Worm (Caenorhabditis elegans) whole organism, L2 larva: ENCODE measurements around the gene spig-9.
A peak's percentile ranks its signal among the peaks of the same experiment; 100 is the strongest.

Source experiments
- C34F6.9 ChIP-seq: fragments of 150-350 bp; optimal IDR thresholded peaks from 2 replicates; lab custom pipeline; 2014; ENCODE audit warnings: missing biosample characterization, missing genetic modification characterization
- F13H6.1 ChIP-seq: sonication (generic microtip); optimal IDR thresholded peaks from 2 replicates; lab custom pipeline; 2016; ENCODE audit warnings: missing genetic modification characterization, missing compliant biosample characterization
- R02D3.7 ChIP-seq: fragments of 150-350 bp; optimal IDR thresholded peaks from 2 replicates; lab custom pipeline; 2014; ENCODE audit warnings: missing biosample characterization, missing genetic modification characterization
- Y55F3AM.14 ChIP-seq: fragments of 200-800 bp; sonication (Bioruptor generic); optimal IDR thresholded peaks from 2 replicates; lab custom pipeline; 2018; ENCODE audit warnings: mild to moderate bottlenecking, missing genetic modification characterization, missing compliant biosample characterization
- ZK546.5 ChIP-seq: sonication (generic microtip); optimal IDR thresholded peaks from 2 replicates; lab custom pipeline; 2017; ENCODE audit warnings: missing biosample characterization, missing genetic modification characterization
- aly-2 ChIP-seq: fragments of 150-350 bp; optimal IDR thresholded peaks from 2 replicates; lab custom pipeline; 2014; ENCODE audit warnings: missing biosample characterization, missing genetic modification characterization
- ama-1 ChIP-seq: fragments of 150-350 bp; optimal IDR thresholded peaks from 2 replicates; lab custom pipeline; 2018; ENCODE audit warnings: inconsistent platforms
- ceh-16 ChIP-seq: fragments of 150-350 bp; optimal IDR thresholded peaks from 2 replicates; lab custom pipeline; 2014; ENCODE audit warnings: missing biosample characterization, missing genetic modification characterization
- dmd-4 ChIP-seq: sonication (generic microtip); optimal IDR thresholded peaks from 2 replicates; lab custom pipeline; 2017; ENCODE audit warnings: missing biosample characterization, missing genetic modification characterization
- elt-1 ChIP-seq: fragments of 150-350 bp; optimal IDR thresholded peaks from 2 replicates; lab custom pipeline; 2014; ENCODE audit warnings: missing biosample characterization, missing genetic modification characterization
- elt-3 ChIP-seq: sonication (generic microtip); optimal IDR thresholded peaks from 2 replicates; lab custom pipeline; 2017; ENCODE audit warnings: missing biosample characterization, missing genetic modification characterization
- gmeb-1 ChIP-seq: fragments of 150-350 bp; optimal IDR thresholded peaks from 2 replicates; lab custom pipeline; 2014; ENCODE audit warnings: missing biosample characterization, missing genetic modification characterization
- lin-11 ChIP-seq: fragments of 150-350 bp; sonication (generic microtip); optimal IDR thresholded peaks from 2 replicates; lab custom pipeline; 2014; ENCODE audit warnings: missing biosample characterization, missing genetic modification characterization, inconsistent platforms, mixed read lengths
- lin-13 ChIP-seq: fragments of 150-350 bp; optimal IDR thresholded peaks from 2 replicates; lab custom pipeline; 2014; ENCODE audit warnings: missing biosample characterization, missing genetic modification reagents, missing genetic modification characterization
- lin-39 ChIP-seq: fragments of 150-350 bp; optimal IDR thresholded peaks from 2 replicates; lab custom pipeline; 2014; ENCODE audit warnings: missing biosample characterization, missing genetic modification reagents, missing genetic modification characterization
- lsy-2 ChIP-seq, 2 experiments: fragments of 150-350 bp in 1 of 2; sonication (generic microtip) in 1 of 2; optimal IDR thresholded peaks; 2 replicates each; lab custom pipeline; 2014 to 2017; ENCODE audit warnings: missing biosample characterization in 2 of 2, missing genetic modification characterization in 2 of 2
- mdl-1 ChIP-seq, 2 experiments: fragments of 150-350 bp in 1 of 2; sonication (generic microtip) in 1 of 2; optimal IDR thresholded peaks; 2 replicates each; lab custom pipeline; 2017; ENCODE audit warnings: missing biosample characterization in 2 of 2, missing genetic modification characterization in 2 of 2
- nhr-11 ChIP-seq: fragments of 150-350 bp; optimal IDR thresholded peaks from 2 replicates; lab custom pipeline; 2014; ENCODE audit warnings: missing biosample characterization, missing genetic modification characterization
- nhr-129 ChIP-seq: fragments of 150-350 bp; optimal IDR thresholded peaks from 2 replicates; lab custom pipeline; 2014; ENCODE audit warnings: missing biosample characterization, missing genetic modification characterization
- nhr-23 ChIP-seq: fragments of 150-350 bp; optimal IDR thresholded peaks from 2 replicates; lab custom pipeline; 2014; ENCODE audit warnings: missing biosample characterization, missing genetic modification reagents, missing genetic modification characterization
- nhr-237 ChIP-seq: fragments of 150-350 bp; optimal IDR thresholded peaks from 2 replicates; lab custom pipeline; 2014; ENCODE audit warnings: missing biosample characterization, missing genetic modification characterization
- nhr-25 ChIP-seq: fragments of 150-350 bp; sonication (generic microtip); optimal IDR thresholded peaks from 3 replicates; lab custom pipeline; 2014; ENCODE audit warnings: missing biosample characterization, missing genetic modification characterization
- nhr-6 ChIP-seq: fragments of 150-350 bp; optimal IDR thresholded peaks from 2 replicates; lab custom pipeline; 2014; ENCODE audit warnings: missing biosample characterization, missing genetic modification characterization
- nhr-77 ChIP-seq: fragments of 150-350 bp; optimal IDR thresholded peaks from 2 replicates; lab custom pipeline; 2014; ENCODE audit warnings: missing biosample characterization, missing genetic modification characterization
- peb-1 ChIP-seq: fragments of 150-350 bp; optimal IDR thresholded peaks from 2 replicates; lab custom pipeline; 2014; ENCODE audit warnings: missing biosample characterization, missing genetic modification characterization
- sem-4 ChIP-seq: fragments of 150-350 bp; optimal IDR thresholded peaks from 2 replicates; lab custom pipeline; 2014; ENCODE audit warnings: missing biosample characterization, missing genetic modification reagents, missing genetic modification characterization
- sma-9 ChIP-seq, 2 experiments: fragments of 150-350 bp in 1 of 2; sonication (generic microtip) in 1 of 2; optimal IDR thresholded peaks; 2 replicates each; lab custom pipeline; 2014 to 2016; ENCODE audit warnings: missing genetic modification characterization in 2 of 2, mild to moderate bottlenecking in 1 of 2, missing biosample characterization in 1 of 2, missing compliant biosample characterization in 1 of 2, missing genetic modification reagents in 1 of 2, moderate library complexity in 1 of 2
- snpc-4 ChIP-seq: fragments of 150-350 bp; optimal IDR thresholded peaks from 2 replicates; lab custom pipeline; 2014; ENCODE audit warnings: missing biosample characterization, missing genetic modification characterization
- unc-55 ChIP-seq: fragments of 150-350 bp; sonication (generic microtip); optimal IDR thresholded peaks from 3 replicates; lab custom pipeline; 2014; ENCODE audit warnings: missing biosample characterization, missing genetic modification reagents, missing genetic modification characterization
- ztf-11 ChIP-seq: sonication (generic microtip); optimal IDR thresholded peaks from 2 replicates; lab custom pipeline; 2017; ENCODE audit warnings: missing biosample characterization, missing genetic modification characterization
- ztf-4 ChIP-seq: fragments of 150-350 bp; optimal IDR thresholded peaks from 2 replicates; lab custom pipeline; 2014; ENCODE audit warnings: missing biosample characterization, missing genetic modification characterization

The spig-9 gene

DNA sequence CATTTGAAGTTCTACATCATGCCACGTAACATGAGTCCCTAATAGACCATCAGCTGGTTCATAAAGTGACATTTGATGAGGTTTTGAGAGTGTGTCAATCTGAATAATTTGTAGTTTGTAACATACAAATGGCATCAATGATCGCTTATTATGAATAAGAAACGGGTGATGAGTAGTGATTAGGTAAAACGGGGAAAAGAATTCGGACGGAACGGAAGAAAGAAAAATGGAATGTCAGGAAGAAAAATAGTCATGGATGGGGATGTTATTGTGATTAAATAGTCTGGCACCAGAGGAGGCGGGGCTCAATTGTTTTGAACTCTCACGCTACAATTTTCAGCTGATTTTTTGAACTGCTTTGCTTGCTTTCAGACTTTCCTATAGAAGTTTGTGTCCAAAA lies 22.5 kb upstream of the spig-9 start, which contains the start of gene H37A05.2:
TSS of gene H37A05.2 (minus strand) at position 101 of the 400 bp plus-strand sequence.
- TF ChIP-seq peb-1 (no peak), ama-1 (lab: Kevin White, UChicago) (no peak), lin-39 (tag; lab: Kevin White, UChicago) (no peak), elt-3 (no peak), mdl-1 (tag; optimal IDR thresholded peaks at IDR 0.05; lab: Kevin White, UChicago) (no peak), Y55F3AM.14 (GFP tag; lab: Kevin White, UChicago) (no peak), sem-4 (no peak), nhr-25 (tag; lab: Kevin White, UChicago) (no peak), nhr-6 (no peak)

DNA sequence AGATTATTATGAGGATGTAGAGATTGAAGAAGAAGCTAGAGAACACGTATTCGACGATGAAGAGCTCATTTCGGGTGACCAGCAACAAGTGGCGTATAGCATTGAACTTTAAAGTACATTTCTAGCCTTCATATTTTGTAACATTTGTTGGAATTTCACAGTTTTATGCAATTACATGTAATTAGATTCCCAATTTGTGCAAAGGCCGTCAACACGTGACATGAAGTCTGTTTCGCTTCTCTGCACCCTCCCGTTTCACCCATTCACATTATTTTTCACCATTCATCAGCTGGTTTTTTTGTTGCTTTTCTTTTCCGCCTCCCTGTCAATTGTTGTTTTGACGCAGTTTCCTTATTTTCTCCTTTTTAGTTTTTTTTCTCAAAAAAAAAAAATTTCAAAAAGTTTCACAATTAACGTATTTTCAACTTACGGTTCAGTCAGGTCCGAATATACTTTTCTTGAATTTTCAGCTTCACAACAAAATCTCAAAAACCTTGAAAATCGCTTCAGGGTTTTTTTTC lies 15.5 kb upstream of the spig-9 start, which contains the start of gene sde-2:
TSS of gene sde-2 (plus strand) at position 471 of the 521 bp plus-strand sequence.
- peak; percentile 72 for TF ChIP-seq C34F6.9
- no peak for TF ChIP-seq elt-3
- TF ChIP-seq snpc-4 (tag; lab: Kevin White, UChicago), result no peak
- no peak for TF ChIP-seq nhr-23
- no peak for TF ChIP-seq gmeb-1 (tag; lab: Kevin White, UChicago)
- no peak for TF ChIP-seq aly-2 (tag; lab: Kevin White, UChicago)
- TF ChIP-seq nhr-11 (tag; lab: Kevin White, UChicago), result no peak
- no peak for TF ChIP-seq lin-13 (GFP tag; lab: Kevin White, UChicago)
- no peak for TF ChIP-seq F13H6.1 (tag; lab: Kevin White, UChicago)
- peak; percentile 8 for TF ChIP-seq unc-55 (GFP tag; lab: Kevin White, UChicago)
- TF ChIP-seq nhr-129 (tag; lab: Kevin White, UChicago), result peak; percentile 52

- TF ChIP-seq F13H6.1 (tag; lab: Kevin White, UChicago) (no peak), nhr-129 (tag; lab: Kevin White, UChicago) (peak; percentile 33), R02D3.7 (tag; lab: Kevin White, UChicago) (peak; percentile 23), nhr-77 (tag; lab: Kevin White, UChicago) (no peak), elt-1 (tag; lab: Kevin White, UChicago) (no peak), lsy-2 (tag; optimal IDR thresholded peaks at IDR 0.05; lab: Kevin White, UChicago) (no peak), unc-55 (GFP tag; lab: Kevin White, UChicago) (peak; percentile 70), ztf-11 (tag; lab: Kevin White, UChicago) (no peak), C34F6.9 (peak; percentile 42), lin-11 (tag; lab: Kevin White, UChicago) (peak; percentile 10)
These were observed 13.9 kb upstream of the spig-9 start, which contains the start of the genes nduv-2 and F53F4.12 for ce11 chrV:13625517-13626097. Gene nduv-2, minus strand, starts transcription at chrV:13625567. Gene F53F4.12, plus strand, starts transcription at chrV:13626047.

DNA sequence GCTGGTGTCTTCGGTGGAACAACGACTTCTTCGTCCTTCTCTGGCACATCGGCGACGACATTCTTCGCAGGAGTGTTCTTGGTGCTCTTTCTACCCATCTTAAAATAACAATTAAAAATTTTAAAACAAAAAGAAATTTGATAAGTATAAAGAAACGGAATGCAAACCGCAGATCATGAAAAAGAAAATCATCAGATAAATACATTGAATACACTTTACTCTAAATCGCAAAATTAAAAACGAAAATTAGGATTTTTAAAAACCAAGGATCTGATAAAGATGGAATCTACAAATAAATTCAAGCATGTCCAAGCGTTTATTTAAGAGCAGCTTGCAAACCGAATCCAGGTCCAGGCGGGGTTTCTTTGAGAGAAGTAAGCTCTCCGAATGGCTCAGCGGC lies 12.7 kb upstream of the spig-9 start, which contains the start of gene F53F4.11:
TSS of gene F53F4.11 (minus strand) at position 101 of the 400 bp plus-strand sequence.
- TF ChIP-seq ztf-4 (tag; lab: Kevin White, UChicago) (no peak), dmd-4 (tag; lab: Kevin White, UChicago) (no peak), ZK546.5 (no peak), nhr-25 (tag; lab: Kevin White, UChicago) (no peak), lin-39 (tag; lab: Kevin White, UChicago) (no peak)

DNA sequence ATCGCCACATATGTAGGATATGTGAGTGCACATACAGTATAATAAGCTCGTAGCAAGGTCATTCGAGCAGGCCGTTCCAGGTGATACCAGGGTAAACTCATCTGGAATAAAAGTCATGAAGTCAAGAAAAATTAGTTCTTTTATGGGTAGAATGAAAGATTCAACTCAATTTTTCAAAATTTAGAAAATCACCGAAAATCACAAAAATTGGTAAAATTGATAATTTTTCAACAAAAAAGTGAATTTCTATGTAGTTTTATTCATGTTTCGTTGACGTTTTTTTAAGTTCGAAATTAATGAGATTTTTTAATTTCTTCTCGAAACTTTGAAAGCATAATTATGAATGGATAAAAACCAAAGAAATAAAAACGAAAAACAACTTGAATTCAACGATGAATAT lies 10.0 kb upstream of the spig-9 start, which contains the start of gene F53F4.16:
TSS of gene F53F4.16 (minus strand) at position 101 of the 400 bp plus-strand sequence.
- TF ChIP-seq sma-9 (GFP tag; optimal IDR thresholded peaks at IDR 0.05; lab: Kevin White, UChicago), result no peak
- TF ChIP-seq sma-9 (tag; optimal IDR thresholded peaks at IDR 0.05; lab: Kevin White, UChicago), result no peak
- TF ChIP-seq ceh-16 (tag; lab: Kevin White, UChicago), result no peak
- no peak for TF ChIP-seq elt-3
- no peak for TF ChIP-seq unc-55 (GFP tag; lab: Kevin White, UChicago)
- no peak for TF ChIP-seq nhr-237 (tag; lab: Kevin White, UChicago)
- TF ChIP-seq snpc-4 (tag; lab: Kevin White, UChicago), result no peak
- no peak for TF ChIP-seq lsy-2 (tag; optimal IDR thresholded peaks at IDR 0.05; lab: Kevin White, UChicago)
- no peak for TF ChIP-seq nhr-11 (tag; lab: Kevin White, UChicago)
